Fruit fly (Drosophila melanogaster) whole organism, embryonic: ENCODE data around the gene CG12224.

Source experiments
- CG10267 ChIP-seq: fragments of 200-800 bp; sonication (Bioruptor generic); optimal IDR thresholded peaks from 2 replicates; lab custom pipeline; 2018; ENCODE audit warnings: missing biosample characterization, mild to moderate bottlenecking, missing genetic modification characterization, moderate library complexity
- CG10431 ChIP-seq: fragments of 200-800 bp; sonication (Bioruptor generic); optimal IDR thresholded peaks from 3 replicates; lab custom pipeline; 2018; ENCODE audit warnings: missing biosample characterization, mild to moderate bottlenecking, missing genetic modification characterization
- CG11093 ChIP-seq: fragments of 200-800 bp; sonication (Bioruptor generic); IDR thresholded peaks from 3 replicates; pipeline ENCODE4 v1.3.6; 2022; ENCODE audit warnings: missing biosample characterization, missing genetic modification characterization
- CG13894 ChIP-seq: fragments of 200-800 bp; sonication (Bioruptor generic); optimal IDR thresholded peaks from 3 replicates; lab custom pipeline; 2018; ENCODE audit warnings: missing biosample characterization, mild to moderate bottlenecking, missing genetic modification characterization, moderate library complexity
- CG14014 ChIP-seq: fragments of 200-800 bp; sonication (Bioruptor generic); IDR thresholded peaks from 2 replicates; pipeline ENCODE4 v1.3.6; 2022; ENCODE audit warnings: missing biosample characterization, missing genetic modification characterization
- CG16863 ChIP-seq: fragments of 200-800 bp; sonication (Bioruptor generic); optimal IDR thresholded peaks from 3 replicates; lab custom pipeline; 2016; ENCODE audit warnings: missing biosample characterization, missing genetic modification characterization
- CG17328 ChIP-seq: fragments of 200-800 bp; sonication (Bioruptor generic); IDR thresholded peaks from 2 replicates; pipeline ENCODE4 v1.3.6; 2022; ENCODE audit warnings: missing biosample characterization, missing genetic modification characterization
- CG17829 ChIP-seq: fragments of 200-800 bp; optimal IDR thresholded peaks from 2 replicates; lab custom pipeline; 2019; ENCODE audit warnings: missing biosample characterization, mild to moderate bottlenecking, missing genetic modification characterization, moderate library complexity
- CG18764 ChIP-seq: fragments of 200-800 bp; sonication (Bioruptor generic); optimal IDR thresholded peaks from 3 replicates; lab custom pipeline; 2016; ENCODE audit warnings: missing biosample characterization, missing genetic modification characterization
- CG2120 ChIP-seq: fragments of 200-800 bp; sonication (Bioruptor generic); optimal IDR thresholded peaks from 3 replicates; lab custom pipeline; 2016; ENCODE audit warnings: missing biosample characterization, missing genetic modification characterization
- CG2129 ChIP-seq: fragments of 200-800 bp; sonication (Bioruptor generic); IDR thresholded peaks from 2 replicates; pipeline ENCODE4 v1.3.6; 2022; ENCODE audit warnings: missing biosample characterization, missing genetic modification characterization; ENCODE audit not compliant: partially characterized antibody
- CG30403 ChIP-seq: fragments of 200-800 bp; sonication (Bioruptor generic); optimal IDR thresholded peaks from 3 replicates; lab custom pipeline; 2016; ENCODE audit warnings: missing biosample characterization, missing genetic modification characterization
- CG31441 ChIP-seq: fragments of 200-800 bp; sonication (Bioruptor generic); IDR thresholded peaks from 2 replicates; pipeline ENCODE4 v1.3.6; 2022; ENCODE audit warnings: missing biosample characterization, missing genetic modification characterization
- CG3163 ChIP-seq: fragments of 200-800 bp; sonication (Bioruptor generic); optimal IDR thresholded peaks from 3 replicates; lab custom pipeline; 2016; ENCODE audit warnings: missing biosample characterization, missing genetic modification characterization
- CG32772 ChIP-seq: fragments of 200-800 bp; sonication (Bioruptor generic); IDR thresholded peaks from 2 replicates; pipeline ENCODE4 v1.3.6; 2022; ENCODE audit warnings: missing biosample characterization, missing genetic modification characterization
- CG3281 ChIP-seq: fragments of 200-800 bp; sonication (Bioruptor generic); optimal IDR thresholded peaks from 3 replicates; lab custom pipeline; 2017; ENCODE audit warnings: missing biosample characterization, mild to moderate bottlenecking, missing genetic modification characterization
- CG34422 ChIP-seq: fragments of 200-800 bp; sonication (Bioruptor generic); IDR thresholded peaks from 3 replicates; pipeline ENCODE4 v1.3.6; 2022; ENCODE audit warnings: missing biosample characterization, missing genetic modification characterization
- CG4282 ChIP-seq: fragments of 200-800 bp; sonication (Bioruptor generic); optimal IDR thresholded peaks from 2 replicates; lab custom pipeline; 2016; ENCODE audit warnings: missing biosample characterization, missing genetic modification characterization
- CG7357 ChIP-seq: fragments of 200-800 bp; sonication (Bioruptor generic); IDR thresholded peaks from 3 replicates; pipeline ENCODE4 v1.3.6; 2022; ENCODE audit warnings: missing biosample characterization, missing genetic modification characterization
- CG8924 ChIP-seq: fragments of 200-800 bp; optimal IDR thresholded peaks from 3 replicates; lab custom pipeline; 2019; ENCODE audit warnings: missing biosample characterization, mild to moderate bottlenecking, missing genetic modification characterization, moderate library complexity
- Chrac-16 ChIP-seq: fragments of 200-800 bp; sonication (Bioruptor generic); optimal IDR thresholded peaks from 3 replicates; lab custom pipeline; 2016; ENCODE audit warnings: missing biosample characterization, missing genetic modification characterization
- CkIIα-i1 ChIP-seq: fragments of 200-800 bp; sonication (Bioruptor generic); IDR thresholded peaks from 2 replicates; pipeline ENCODE4 v1.3.6; 2022; ENCODE audit warnings: missing biosample characterization, missing genetic modification characterization
- Drgx ChIP-seq: fragments of 200-800 bp; sonication (Bioruptor generic); IDR thresholded peaks from 2 replicates; pipeline ENCODE4 v1.3.6; 2022; ENCODE audit warnings: missing biosample characterization, missing genetic modification characterization
- Fer3 ChIP-seq: fragments of 200-800 bp; sonication (Bioruptor generic); optimal IDR thresholded peaks from 2 replicates; lab custom pipeline; 2018; ENCODE audit warnings: missing biosample characterization, mild to moderate bottlenecking, missing genetic modification characterization, moderate library complexity
- H2.0 ChIP-seq: fragments of 200-800 bp; sonication (Bioruptor generic); IDR thresholded peaks from 2 replicates; pipeline ENCODE4 v1.3.6; 2022; ENCODE audit warnings: missing biosample characterization, missing genetic modification characterization
- HLH3B ChIP-seq: fragments of 200-800 bp; sonication (Bioruptor generic); IDR thresholded peaks from 2 replicates; pipeline ENCODE4 v1.3.6; 2022; ENCODE audit warnings: missing biosample characterization, missing genetic modification characterization
- HLH4C ChIP-seq: fragments of 200-800 bp; sonication (Bioruptor generic); IDR thresholded peaks from 3 replicates; pipeline ENCODE4 v1.3.6; 2022; ENCODE audit warnings: missing biosample characterization, missing genetic modification characterization; ENCODE audit not compliant: partially characterized antibody
- HLH54F ChIP-seq: fragments of 200-800 bp; sonication (Bioruptor generic); optimal IDR thresholded peaks from 3 replicates; lab custom pipeline; 2016; ENCODE audit warnings: missing biosample characterization, missing genetic modification characterization
- Hand ChIP-seq: fragments of 200-800 bp; sonication (Bioruptor generic); optimal IDR thresholded peaks from 2 replicates; lab custom pipeline; 2017; ENCODE audit warnings: mild to moderate bottlenecking, missing biosample characterization, missing genetic modification reagents, missing genetic modification characterization
- Hmr ChIP-seq: fragments of 200-800 bp; sonication (Bioruptor generic); optimal IDR thresholded peaks from 3 replicates; lab custom pipeline; 2017; ENCODE audit warnings: mild to moderate bottlenecking, missing biosample characterization, missing genetic modification reagents, missing genetic modification characterization
- Hr51 ChIP-seq, 2 experiments: fragments of 200-800 bp; sonication (Bioruptor generic); optimal IDR thresholded peaks; 2 replicates in 1 of 2; 3 replicates in 1 of 2; lab custom pipeline; 2016 to 2018; ENCODE audit warnings: missing biosample characterization in 2 of 2, missing genetic modification characterization in 2 of 2, mild to moderate bottlenecking in 1 of 2, moderate library complexity in 1 of 2
- Kr ChIP-seq: fragments of 200-800 bp; sonication (Bioruptor generic); optimal IDR thresholded peaks from 2 replicates; lab custom pipeline; 2017; ENCODE audit warnings: missing biosample characterization, mild to moderate bottlenecking, missing genetic modification characterization
- Mad ChIP-seq: fragments of 200-800 bp; sonication (Bioruptor generic); optimal IDR thresholded peaks from 2 replicates; lab custom pipeline; 2016; ENCODE audit warnings: missing biosample characterization, missing genetic modification characterization
- Myb ChIP-seq: fragments of 200-800 bp; sonication (Bioruptor generic); optimal IDR thresholded peaks from 2 replicates; lab custom pipeline; 2016; ENCODE audit warnings: missing biosample characterization, missing genetic modification characterization
- PHDP ChIP-seq: fragments of 200-800 bp; sonication (Bioruptor generic); optimal IDR thresholded peaks from 3 replicates; lab custom pipeline; 2018; ENCODE audit warnings: missing biosample characterization, mild to moderate bottlenecking, missing genetic modification characterization, moderate library complexity
- Sox102F ChIP-seq: fragments of 200-800 bp; sonication (Bioruptor generic); optimal IDR thresholded peaks from 2 replicates; lab custom pipeline; 2018; ENCODE audit warnings: missing biosample characterization, mild to moderate bottlenecking, missing genetic modification characterization, moderate library complexity
- Tbp ChIP-seq: fragments of >200 bp; optimal IDR thresholded peaks from 2 replicates; lab custom pipeline; 2018; ENCODE audit warnings: missing biosample characterization, missing genetic modification characterization
- dati ChIP-seq: fragments of 200-800 bp; sonication (Bioruptor generic); IDR thresholded peaks from 2 replicates; pipeline ENCODE4 v1.3.6; 2022; ENCODE audit warnings: missing biosample characterization, missing genetic modification characterization
- exex ChIP-seq: fragments of 200-800 bp; sonication (Bioruptor generic); optimal IDR thresholded peaks from 4 replicates; lab custom pipeline; 2018; ENCODE audit warnings: missing biosample characterization, mild to moderate bottlenecking, missing genetic modification characterization, moderate library complexity
- hth ChIP-seq: fragments of >200 bp; optimal IDR thresholded peaks from 2 replicates; lab custom pipeline; 2017; ENCODE audit warnings: inconsistent platforms
- kni ChIP-seq: fragments of 200-800 bp; sonication (Bioruptor generic); optimal IDR thresholded peaks from 3 replicates; lab custom pipeline; 2017; ENCODE audit warnings: mild to moderate bottlenecking, missing biosample characterization, missing genetic modification reagents, missing genetic modification characterization
- lilli ChIP-seq: fragments of 200-800 bp; sonication (Bioruptor generic); optimal IDR thresholded peaks from 3 replicates; lab custom pipeline; 2016; ENCODE audit warnings: missing biosample characterization, missing genetic modification characterization
- lola ChIP-seq, 3 experiments: fragments of >200 bp in 2 of 3; fragments of 200-800 bp in 1 of 3; sonication (Bioruptor generic) in 1 of 3; optimal IDR thresholded peaks; 2 replicates each; lab custom pipeline; 2017 to 2019; ENCODE audit warnings: missing biosample characterization in 3 of 3, missing genetic modification characterization in 3 of 3, mild to moderate bottlenecking in 1 of 3, moderate library complexity in 1 of 3
- mirr ChIP-seq: fragments of 200-800 bp; sonication (Bioruptor generic); optimal IDR thresholded peaks from 3 replicates; lab custom pipeline; 2018; ENCODE audit warnings: missing biosample characterization, mild to moderate bottlenecking, missing genetic modification characterization
- otp ChIP-seq: fragments of 200-800 bp; sonication (Bioruptor generic); IDR thresholded peaks from 3 replicates; pipeline ENCODE4, ENCODE4 v1.3.6; 2022; ENCODE audit warnings: missing biosample characterization, missing genetic modification characterization
- pho ChIP-seq: fragments of 200-800 bp; sonication (Bioruptor generic); optimal IDR thresholded peaks from 2 replicates; lab custom pipeline; 2016; ENCODE audit warnings: missing biosample characterization, missing genetic modification characterization
- prd ChIP-seq, 3 experiments: fragments of >200 bp in 2 of 3; fragments of 200-800 bp in 1 of 3; sonication (Bioruptor generic) in 1 of 3; optimal IDR thresholded peaks in 2 of 3; IDR thresholded peaks in 1 of 3; 2 replicates in 2 of 3; 3 replicates in 1 of 3; pipeline versions ENCODE4 v1.3.6 to Lab custom; 2017 to 2022; ENCODE audit warnings: missing biosample characterization in 1 of 3, missing genetic modification characterization in 1 of 3
- sisA ChIP-seq: fragments of 200-800 bp; sonication (Bioruptor generic); IDR thresholded peaks from 2 replicates; pipeline ENCODE4 v1.3.6; 2022; ENCODE audit warnings: missing biosample characterization, missing genetic modification characterization
- slp2 ChIP-seq: fragments of 200-800 bp; sonication (Bioruptor generic); optimal IDR thresholded peaks from 2 replicates; lab custom pipeline; 2016; ENCODE audit warnings: missing biosample characterization, missing genetic modification characterization
- so ChIP-seq: fragments of 200-800 bp; sonication (Bioruptor generic); IDR thresholded peaks from 3 replicates; pipeline ENCODE4 v1.3.6; 2022; ENCODE audit warnings: missing biosample characterization, missing genetic modification characterization
- tup ChIP-seq: fragments of 200-800 bp; sonication (Bioruptor generic); optimal IDR thresholded peaks from 2 replicates; lab custom pipeline; 2016; ENCODE audit warnings: missing biosample characterization, mild to moderate bottlenecking, missing genetic modification characterization, moderate library complexity
- wor ChIP-seq: fragments of 200-800 bp; sonication (Bioruptor generic); IDR thresholded peaks from 2 replicates; pipeline ENCODE4 v1.3.6; 2022; ENCODE audit warnings: missing biosample characterization, missing genetic modification characterization

Gene CG12224

dm6 chr3R:11969217-11969616, 12.6 kb downstream of the CG12224 start (continued):
- no peak for TF ChIP-seq slp2 (GFP tag; lab: Kevin White, UChicago)
- TF ChIP-seq CG31441, result no peak
- no peak for TF ChIP-seq Tbp (GFP tag; lab: Kevin White, UChicago)
- TF ChIP-seq kni (GFP tag; lab: Kevin White, UChicago), result no peak
- TF ChIP-seq CG17328 (GFP tag; lab: Robert Waterston, UW), result no peak
- TF ChIP-seq CG16863 (GFP tag; lab: Kevin White, UChicago), result no peak
- TF ChIP-seq prd (optimal IDR thresholded peaks at IDR 0.05; lab: Kevin White, UChicago), result no peak
- TF ChIP-seq prd (GFP tag; IDR thresholded peaks at IDR 0.05; lab: Robert Waterston, UW), result no peak
- TF ChIP-seq lilli (GFP tag; lab: Kevin White, UChicago), result peak; percentile 23
- TF ChIP-seq sisA (GFP tag; lab: Robert Waterston, UW), result no peak
- peak; percentile 19 for TF ChIP-seq PHDP (tag; lab: Kevin White, UChicago)
- no peak for TF ChIP-seq mirr (GFP tag; lab: Kevin White, UChicago)
- TF ChIP-seq CG14014, result 0 out of 2 replicates have a peak, but pooled peaks have one; percentile 18
- TF ChIP-seq CG34422 (GFP tag; lab: Robert Waterston, UW), result no peak
- peak; percentile 8 for TF ChIP-seq CG3281 (GFP tag; lab: Kevin White, UChicago)
- TF ChIP-seq CG3163 (GFP tag; lab: Kevin White, UChicago), result no peak
- no peak for TF ChIP-seq CG11093 (GFP tag; lab: Robert Waterston, UW)
- TF ChIP-seq pho (GFP tag; lab: Kevin White, UChicago), result no peak
- no peak for TF ChIP-seq Hmr (GFP tag; lab: Kevin White, UChicago)
- TF ChIP-seq CG10431 (GFP tag; lab: Kevin White, UChicago), result no peak
- no peak for TF ChIP-seq CG7357
- TF ChIP-seq CG2120 (GFP tag; lab: Kevin White, UChicago), result peak; percentile 49
- TF ChIP-seq Drgx (GFP tag; lab: Robert Waterston, UW), result peak; percentile 64
- TF ChIP-seq CkIIα-i1 (GFP tag; lab: Robert Waterston, UW), result no peak
- no peak for TF ChIP-seq hth
- no peak for TF ChIP-seq CG4282 (GFP tag; lab: Kevin White, UChicago)
- TF ChIP-seq HLH3B, result no peak
- no peak for TF ChIP-seq HLH4C (GFP tag; lab: Robert Waterston, UW)
- TF ChIP-seq lola (GFP tag; optimal IDR thresholded peaks at IDR 0.05; lab: Kevin White, UChicago), result no peak
- no peak for TF ChIP-seq CG17829
- TF ChIP-seq H2.0 (GFP tag; lab: Robert Waterston, UW), result no peak
- no peak for TF ChIP-seq CG18764 (GFP tag; lab: Kevin White, UChicago)
- TF ChIP-seq CG10267, result no peak
- no peak for TF ChIP-seq CG2129
- TF ChIP-seq dati, result no peak
- TF ChIP-seq tup (GFP tag; lab: Kevin White, UChicago), result no peak
- no peak for TF ChIP-seq Chrac-16 (GFP tag; lab: Kevin White, UChicago)
- no peak for TF ChIP-seq otp (GFP tag; lab: Robert Waterston, UW)
- TF ChIP-seq Sox102F (GFP tag; lab: Kevin White, UChicago), result peak; percentile 16
- TF ChIP-seq Mad (GFP tag; lab: Kevin White, UChicago), result no peak
- TF ChIP-seq exex (tag; lab: Kevin White, UChicago), result no peak
- peak in 1 of 2 experiments; percentile 18 for TF ChIP-seq Hr51 (GFP tag; optimal IDR thresholded peaks at IDR 0.05; lab: Kevin White, UChicago)
- no peak for TF ChIP-seq CG8924 (tag; lab: Kevin White, UChicago)
- TF ChIP-seq so (GFP tag; lab: Robert Waterston, UW), result no peak
- no peak for TF ChIP-seq Myb (GFP tag; lab: Kevin White, UChicago)
- no peak for TF ChIP-seq wor (GFP tag; lab: Robert Waterston, UW)
- TF ChIP-seq Fer3 (tag; lab: Kevin White, UChicago), result no peak
- no peak for TF ChIP-seq Kr (GFP tag; lab: Kevin White, UChicago)
- no peak for TF ChIP-seq HLH54F (GFP tag; lab: Kevin White, UChicago)
- peak; percentile 24 for TF ChIP-seq CG30403 (GFP tag; lab: Kevin White, UChicago)
- TF ChIP-seq CG32772 (GFP tag; lab: Robert Waterston, UW), result no peak
- TF ChIP-seq CG13894 (tag; lab: Kevin White, UChicago), result no peak
- no peak for TF ChIP-seq Hand (GFP tag; lab: Kevin White, UChicago)
